Worm (Caenorhabditis elegans) whole organism, L4/young adult: Measurements from ENCODE around the gene dod-3.

Source experiments
- W03F9.2 ChIP-seq: fragments of 150-350 bp; optimal IDR thresholded peaks from 2 replicates; lab custom pipeline; 2014; ENCODE audit warnings: missing biosample characterization, missing genetic modification characterization
- dao-5 ChIP-seq: sonication (generic microtip); optimal IDR thresholded peaks from 2 replicates; lab custom pipeline; 2016; ENCODE audit warnings: missing genotype, missing genetic modification characterization, moderate library complexity, missing compliant biosample characterization
- him-1 ChIP-seq: sonication (generic microtip); optimal IDR thresholded peaks from 2 replicates; lab custom pipeline; 2016; ENCODE audit warnings: missing genotype, missing genetic modification reagents, missing genetic modification characterization, missing compliant biosample characterization

DNA sequence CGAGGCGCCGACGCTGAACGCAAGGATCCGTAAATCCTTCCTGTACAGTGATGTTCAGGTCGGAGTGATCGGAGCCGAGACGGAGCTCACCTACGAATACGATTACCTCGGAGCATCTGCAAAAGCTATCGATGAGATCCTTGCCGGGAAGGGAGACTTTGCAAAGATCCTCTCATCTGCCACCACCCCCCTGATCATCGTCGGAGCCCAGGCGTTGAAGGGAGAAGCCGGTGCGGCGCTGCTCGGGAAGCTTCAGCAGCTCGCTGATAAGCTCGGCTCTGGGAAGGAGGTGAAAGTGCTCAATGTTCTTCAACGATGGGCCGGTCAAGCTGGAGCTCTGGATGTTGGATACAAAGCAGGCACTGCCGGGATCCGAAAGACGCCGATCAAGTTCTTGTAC is 27.6 kb downstream of the dod-3 start:
- TF ChIP-seq dao-5 (tag; lab: Kevin White, UChicago) (no peak), him-1 (tag; lab: Kevin White, UChicago) (no peak), W03F9.2 (tag; lab: Kevin White, UChicago) (no peak)
